Fruit fly (Drosophila melanogaster) whole organism, embryonic: ENCODE results near the gene Cipc.

Experiments
- Bdp1 ChIP-seq: fragments of 200-800 bp; sonication (Bioruptor generic); optimal IDR thresholded peaks from 3 replicates; lab custom pipeline; 2016; ENCODE audit warnings: missing biosample characterization, missing genetic modification characterization
- CG11247 ChIP-seq: fragments of 200-800 bp; sonication (Bioruptor generic); IDR thresholded peaks from 2 replicates; pipeline ENCODE4 v1.3.6; 2022; ENCODE audit warnings: missing biosample characterization, missing genetic modification characterization
- CG11504 ChIP-seq: fragments of 200-800 bp; sonication (Bioruptor generic); optimal IDR thresholded peaks from 3 replicates; lab custom pipeline; 2019; ENCODE audit warnings: missing biosample characterization, mild to moderate bottlenecking, missing genetic modification characterization, moderate library complexity
- CG11560 ChIP-seq: fragments of 200-800 bp; sonication (Bioruptor generic); IDR thresholded peaks from 3 replicates; pipeline ENCODE4 v1.3.6; 2022; ENCODE audit warnings: missing biosample characterization, missing genetic modification characterization
- CG12071 ChIP-seq: fragments of 200-800 bp; sonication (Bioruptor generic); optimal IDR thresholded peaks from 3 replicates; lab custom pipeline; 2018; ENCODE audit warnings: missing biosample characterization, mild to moderate bottlenecking, missing genetic modification characterization
- CG12236 ChIP-seq: fragments of 200-800 bp; sonication (Bioruptor generic); optimal IDR thresholded peaks from 2 replicates; lab custom pipeline; 2016; ENCODE audit warnings: missing biosample characterization, missing genetic modification characterization
- CG12942 ChIP-seq: fragments of 200-800 bp; sonication (Bioruptor generic); optimal IDR thresholded peaks from 3 replicates; lab custom pipeline; 2016; ENCODE audit warnings: missing biosample characterization, missing genetic modification characterization
- CG1529 ChIP-seq: fragments of 200-800 bp; sonication (Bioruptor generic); optimal IDR thresholded peaks from 3 replicates; lab custom pipeline; 2018; ENCODE audit warnings: missing biosample characterization, missing genetic modification characterization
- CG1603 ChIP-seq: fragments of 200-800 bp; sonication (Bioruptor generic); optimal IDR thresholded peaks from 2 replicates; lab custom pipeline; 2019; ENCODE audit warnings: missing biosample characterization, mild to moderate bottlenecking, missing genetic modification characterization, moderate library complexity
- CG17829 ChIP-seq: fragments of 200-800 bp; optimal IDR thresholded peaks from 2 replicates; lab custom pipeline; 2019; ENCODE audit warnings: missing biosample characterization, mild to moderate bottlenecking, missing genetic modification characterization, moderate library complexity
- CG1792 ChIP-seq: fragments of 200-800 bp; sonication (Bioruptor generic); optimal IDR thresholded peaks from 2 replicates; lab custom pipeline; 2016; ENCODE audit warnings: missing biosample characterization, missing genetic modification characterization
- CG18764 ChIP-seq: fragments of 200-800 bp; sonication (Bioruptor generic); optimal IDR thresholded peaks from 3 replicates; lab custom pipeline; 2016; ENCODE audit warnings: missing biosample characterization, missing genetic modification characterization
- CG3281 ChIP-seq: fragments of 200-800 bp; sonication (Bioruptor generic); optimal IDR thresholded peaks from 3 replicates; lab custom pipeline; 2017; ENCODE audit warnings: missing biosample characterization, mild to moderate bottlenecking, missing genetic modification characterization
- CG4424 ChIP-seq: fragments of 200-800 bp; sonication (Bioruptor generic); optimal IDR thresholded peaks from 3 replicates; lab custom pipeline; 2016; ENCODE audit warnings: missing biosample characterization, missing genetic modification characterization
- CG4820 ChIP-seq: fragments of 200-800 bp; sonication (Bioruptor generic); optimal IDR thresholded peaks from 3 replicates; lab custom pipeline; 2016; ENCODE audit warnings: missing biosample characterization, missing genetic modification characterization
- CG8359 ChIP-seq: fragments of 200-800 bp; sonication (Bioruptor generic); optimal IDR thresholded peaks from 2 replicates; lab custom pipeline; 2017; ENCODE audit warnings: missing biosample characterization, mild to moderate bottlenecking, missing genetic modification characterization, borderline replicate concordance
- CG9437 ChIP-seq: fragments of 200-800 bp; sonication (Bioruptor generic); optimal IDR thresholded peaks from 2 replicates; lab custom pipeline; 2018; ENCODE audit warnings: missing biosample characterization, mild to moderate bottlenecking, missing genetic modification characterization
- CHES-1-like ChIP-seq: fragments of 200-800 bp; sonication (Bioruptor generic); optimal IDR thresholded peaks from 2 replicates; lab custom pipeline; 2016; ENCODE audit warnings: missing biosample characterization, missing genetic modification characterization
- Camta ChIP-seq: fragments of 200-800 bp; sonication (Bioruptor generic); optimal IDR thresholded peaks from 2 replicates; lab custom pipeline; 2016; ENCODE audit warnings: missing biosample characterization, missing genetic modification characterization
- CkIIα-i1 ChIP-seq: fragments of 200-800 bp; sonication (Bioruptor generic); IDR thresholded peaks from 2 replicates; pipeline ENCODE4 v1.3.6; 2022; ENCODE audit warnings: missing biosample characterization, missing genetic modification characterization
- D19A ChIP-seq: fragments of 200-800 bp; optimal IDR thresholded peaks from 3 replicates; lab custom pipeline; 2019; ENCODE audit warnings: missing biosample characterization, mild to moderate bottlenecking, missing genetic modification characterization, moderate library complexity
- Dbx ChIP-seq: fragments of 200-800 bp; sonication (Bioruptor generic); IDR thresholded peaks from 3 replicates; pipeline ENCODE4 v1.3.6; 2022; ENCODE audit warnings: missing biosample characterization, missing genetic modification characterization
- Dek ChIP-seq: fragments of 200-800 bp; sonication (Bioruptor generic); optimal IDR thresholded peaks from 3 replicates; lab custom pipeline; 2019; ENCODE audit warnings: missing biosample characterization, mild to moderate bottlenecking, missing genetic modification characterization, moderate library complexity
- Doc3 ChIP-seq: fragments of 200-800 bp; sonication (Bioruptor generic); IDR thresholded peaks from 3 replicates; pipeline ENCODE4 v1.3.6; 2022; ENCODE audit warnings: missing biosample characterization, missing genetic modification characterization; ENCODE audit not compliant: partially characterized antibody
- Gug ChIP-seq: fragments of 200-800 bp; sonication (Bioruptor generic); IDR thresholded peaks from 4 replicates; pipeline ENCODE4 v1.3.6; 2022; ENCODE audit warnings: missing biosample characterization, missing genetic modification characterization
- MBD-R2 ChIP-seq: fragments of 200-800 bp; sonication (Bioruptor generic); IDR thresholded peaks from 2 replicates; pipeline ENCODE4 v1.3.6; 2022; ENCODE audit warnings: missing biosample characterization, missing genetic modification characterization
- Med ChIP-seq: fragments of 200-800 bp; sonication (Bioruptor generic); peaks from one replicate; lab custom pipeline; 2016; ENCODE audit warnings: missing biosample characterization, missing genetic modification characterization, mild to moderate bottlenecking, inconsistent platforms, moderate library complexity
- Meics ChIP-seq: fragments of 200-800 bp; sonication (Bioruptor generic); optimal IDR thresholded peaks from 2 replicates; lab custom pipeline; 2017; ENCODE audit warnings: missing biosample characterization, mild to moderate bottlenecking, missing genetic modification characterization
- NC2β ChIP-seq: fragments of 200-800 bp; sonication (Bioruptor generic); optimal IDR thresholded peaks from 2 replicates; lab custom pipeline; 2016; ENCODE audit warnings: missing biosample characterization, missing genetic modification characterization
- Rfx ChIP-seq: fragments of 200-800 bp; sonication (Bioruptor generic); IDR thresholded peaks from 2 replicates; pipeline ENCODE4 v1.3.6; 2022; ENCODE audit warnings: missing biosample characterization, missing genetic modification characterization
- Xbp1 ChIP-seq: fragments of 200-800 bp; sonication (Bioruptor generic); optimal IDR thresholded peaks from 3 replicates; lab custom pipeline; 2016; ENCODE audit warnings: missing biosample characterization, mild to moderate bottlenecking, missing genetic modification characterization
- aop ChIP-seq: fragments of 200-800 bp; sonication (Bioruptor generic); IDR thresholded peaks from 2 replicates; pipeline ENCODE4 v1.3.6; 2022; ENCODE audit warnings: missing biosample characterization, missing genetic modification characterization
- ap ChIP-seq: fragments of 200-800 bp; sonication (Bioruptor generic); IDR thresholded peaks from 2 replicates; pipeline ENCODE4 v1.3.6; 2022; ENCODE audit warnings: missing biosample characterization, missing genetic modification characterization
- ase ChIP-seq: fragments of 200-800 bp; sonication (Bioruptor generic); IDR thresholded peaks from 3 replicates; pipeline ENCODE4 v1.3.6; 2022; ENCODE audit warnings: missing biosample characterization, missing genetic modification characterization
- ci ChIP-seq: fragments of 200-800 bp; sonication (Bioruptor generic); IDR thresholded peaks from 3 replicates; pipeline ENCODE4 v1.3.6; 2022; ENCODE audit warnings: missing biosample characterization, missing genetic modification characterization
- corto ChIP-seq: fragments of 200-800 bp; sonication (Bioruptor generic); optimal IDR thresholded peaks from 2 replicates; lab custom pipeline; 2016; ENCODE audit warnings: missing biosample characterization, mild to moderate bottlenecking, missing genetic modification characterization, moderate library complexity
- da ChIP-seq: fragments of 200-800 bp; sonication (Bioruptor generic); optimal IDR thresholded peaks from 2 replicates; lab custom pipeline; 2016; ENCODE audit warnings: missing biosample characterization, missing genetic modification characterization
- dati ChIP-seq: fragments of 200-800 bp; sonication (Bioruptor generic); IDR thresholded peaks from 2 replicates; pipeline ENCODE4 v1.3.6; 2022; ENCODE audit warnings: missing biosample characterization, missing genetic modification characterization
- exex ChIP-seq: fragments of 200-800 bp; sonication (Bioruptor generic); optimal IDR thresholded peaks from 4 replicates; lab custom pipeline; 2018; ENCODE audit warnings: missing biosample characterization, mild to moderate bottlenecking, missing genetic modification characterization, moderate library complexity
- fd3F ChIP-seq: fragments of 200-800 bp; sonication (Bioruptor generic); optimal IDR thresholded peaks from 2 replicates; lab custom pipeline; 2018; ENCODE audit warnings: missing biosample characterization, mild to moderate bottlenecking, missing genetic modification characterization, moderate library complexity
- fu2 ChIP-seq: fragments of 200-800 bp; sonication (Bioruptor generic); optimal IDR thresholded peaks from 2 replicates; lab custom pipeline; 2016; ENCODE audit warnings: missing biosample characterization, missing genetic modification characterization
- jigr1 ChIP-seq: fragments of 200-800 bp; sonication (Bioruptor generic); IDR thresholded peaks from 3 replicates; pipeline ENCODE4 v1.3.6; 2022; ENCODE audit warnings: missing biosample characterization, missing genetic modification characterization
- pfk ChIP-seq: fragments of 200-800 bp; sonication (Bioruptor generic); optimal IDR thresholded peaks from 2 replicates; lab custom pipeline; 2018; ENCODE audit warnings: missing biosample characterization, mild to moderate bottlenecking, missing genetic modification characterization, moderate library complexity
- phol ChIP-seq: fragments of 200-800 bp; sonication (Bioruptor generic); optimal IDR thresholded peaks from 3 replicates; lab custom pipeline; 2018; ENCODE audit warnings: missing biosample characterization, mild to moderate bottlenecking, missing genetic modification characterization, moderate library complexity
- pzg ChIP-seq: fragments of 200-800 bp; sonication (Bioruptor generic); optimal IDR thresholded peaks from 3 replicates; lab custom pipeline; 2018; ENCODE audit warnings: missing biosample characterization, mild to moderate bottlenecking, missing genetic modification characterization, moderate library complexity
- sima ChIP-seq: fragments of 200-800 bp; sonication (Bioruptor generic); optimal IDR thresholded peaks from 2 replicates; lab custom pipeline; 2016; ENCODE audit warnings: missing biosample characterization, missing genetic modification characterization
- sob ChIP-seq: fragments of 200-800 bp; sonication (Bioruptor generic); IDR thresholded peaks from 2 replicates; pipeline ENCODE4 v1.3.6; 2022; ENCODE audit warnings: missing biosample characterization, missing genetic modification characterization
- tio ChIP-seq: fragments of 200-800 bp; sonication (Bioruptor generic); optimal IDR thresholded peaks from 2 replicates; lab custom pipeline; 2017; ENCODE audit warnings: missing biosample characterization, missing genetic modification characterization, inconsistent platforms
- vnd ChIP-seq: fragments of 200-800 bp; sonication (Bioruptor generic); IDR thresholded peaks from 3 replicates; pipeline ENCODE4 v1.3.6; 2022; ENCODE audit warnings: missing biosample characterization, missing genetic modification characterization; ENCODE audit not compliant: partially characterized antibody
- wdn ChIP-seq: fragments of 200-800 bp; sonication (Bioruptor generic); IDR thresholded peaks from 2 replicates; pipeline ENCODE4 v1.3.6; 2022; ENCODE audit warnings: missing biosample characterization, missing genetic modification characterization

Gene Cipc

dm6 chr3R:26129680-26130079, 23.0 kb downstream of the Cipc start (continued):
- TF ChIP-seq Med (GFP tag; lab: Kevin White, UChicago) (peak; percentile 30), CG9437 (peak; percentile 60), CG12071 (no peak)

- TF ChIP-seq CG17829 (tag; lab: Kevin White, UChicago) (no peak), CG11247 (GFP tag; lab: Robert Waterston, UW) (peak; percentile 62), CG3281 (peak; percentile 20), wdn (GFP tag; lab: Robert Waterston, UW) (peak; percentile 35; the same call in 1 of the 2 replicates), D19A (tag; lab: Kevin White, UChicago) (no peak), jigr1 (GFP tag; lab: Robert Waterston, UW) (no peak), Dbx (0 out of 3 replicates have a peak, but pooled peaks have one; percentile 24), ap (GFP tag; lab: Robert Waterston, UW) (0 out of 2 replicates have a peak, but pooled peaks have one; percentile 4), Xbp1 (GFP tag; lab: Kevin White, UChicago) (no peak), fu2 (no peak), tio (peak; percentile 64), CG12236 (GFP tag; lab: Kevin White, UChicago) (peak; percentile 20), fd3F (GFP tag; lab: Kevin White, UChicago) (peak; percentile 53), phol (tag; lab: Kevin White, UChicago) (no peak), da (GFP tag; lab: Kevin White, UChicago) (no peak), Rfx (GFP tag; lab: Robert Waterston, UW) (peak; percentile 46; the same call in 1 of the 2 replicates), CHES-1-like (GFP tag; lab: Kevin White, UChicago) (no peak), MBD-R2 (no peak; the same call in 1 of the 2 replicates), CG18764 (GFP tag; lab: Kevin White, UChicago) (peak; percentile 35), Bdp1 (GFP tag; lab: Kevin White, UChicago) (peak; percentile 38), aop (GFP tag; lab: Robert Waterston, UW) (0 out of 2 replicates have a peak, but pooled peaks have one; percentile 35), Dek (tag; lab: Kevin White, UChicago) (no peak), pfk (peak; percentile 3), pzg (GFP tag; lab: Kevin White, UChicago) (no peak), CG1792 (GFP tag; lab: Kevin White, UChicago) (peak; percentile 50), Gug (GFP tag; lab: Robert Waterston, UW) (no peak), NC2β (peak; percentile 14), CG11560 (tag; lab: Robert Waterston, UW) (no peak), Doc3 (GFP tag; lab: Robert Waterston, UW) (no peak), CkIIα-i1 (GFP tag; lab: Robert Waterston, UW) (no peak), CG4424 (GFP tag; lab: Kevin White, UChicago) (no peak), CG8359 (GFP tag; lab: Kevin White, UChicago) (no peak), CG4820 (GFP tag; lab: Kevin White, UChicago) (peak; percentile 13), CG1529 (GFP tag; lab: Kevin White, UChicago) (peak; percentile 41), exex (tag; lab: Kevin White, UChicago) (no peak), ase (GFP tag; lab: Robert Waterston, UW) (no peak), sob (peak; percentile 50; the same call in 1 of the 2 replicates), CG1603 (tag; lab: Kevin White, UChicago) (peak; percentile 43), CG11504 (peak; percentile 66), dati (GFP tag; lab: Robert Waterston, UW) (no peak), corto (GFP tag; lab: Kevin White, UChicago) (no peak), vnd (GFP tag; lab: Robert Waterston, UW) (no peak), CG12942 (GFP tag; lab: Kevin White, UChicago) (peak; percentile 32), Meics (GFP tag; lab: Kevin White, UChicago) (no peak), sima (no peak), ci (GFP tag; lab: Robert Waterston, UW) (peak; percentile 68), Camta (GFP tag; lab: Kevin White, UChicago) (peak; percentile 35)
These were observed 23.9 kb downstream of the Cipc start for dm6 chr3R:26130586-26130985.
